Fruit fly (Drosophila melanogaster): ENCODE data around the gene Lipt2.

Gene Lipt2

DNA sequence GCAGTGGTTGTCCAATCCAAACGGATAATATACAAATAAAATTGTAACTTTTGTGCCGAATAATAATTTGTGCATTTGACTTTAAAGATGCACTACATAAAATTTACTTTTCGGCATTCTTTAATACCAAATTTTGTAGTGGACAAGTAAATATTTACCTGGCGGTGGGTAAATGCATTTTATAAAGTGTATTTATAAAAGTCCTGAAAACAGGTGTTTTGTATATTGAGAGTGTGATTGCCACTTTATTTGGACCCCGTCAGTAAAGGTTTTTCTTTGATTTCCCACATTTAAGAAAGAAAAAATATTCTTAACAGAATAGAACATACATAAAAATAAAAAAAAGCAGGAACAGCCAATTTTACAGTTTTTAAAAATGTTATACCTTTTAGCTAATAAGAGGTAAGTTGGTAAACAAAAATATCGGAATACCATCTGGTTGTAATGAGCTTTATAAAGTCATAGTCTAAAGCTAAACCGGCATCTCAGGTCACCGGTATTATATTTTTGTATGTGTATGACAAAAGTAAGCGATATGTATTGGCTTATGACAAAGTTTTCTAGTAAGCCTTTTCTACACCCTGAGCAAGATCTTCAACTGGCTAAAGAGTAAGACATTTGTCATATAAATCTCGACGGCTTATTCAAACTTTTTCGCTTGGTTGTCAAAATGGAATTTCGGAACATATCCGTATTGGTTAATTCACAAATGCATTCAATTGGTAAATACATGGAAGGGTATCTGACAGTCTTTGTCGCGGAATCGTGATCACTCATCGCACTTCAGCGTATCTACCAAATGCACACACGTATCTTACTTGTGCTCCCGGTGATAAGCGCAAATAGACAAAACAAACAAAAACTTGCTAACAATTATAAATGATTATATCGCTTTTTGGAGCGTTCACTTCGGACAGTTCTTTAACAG, 42.2 kb downstream of the Lipt2 start:
- TF ChIP-seq CG1620 (GFP tag; optimal IDR thresholded peaks at IDR 0.05) (peak; percentile 20), cnc (optimal IDR thresholded peaks at IDR 0.05) (no peak), CG11617 (GFP tag; optimal IDR thresholded peaks at IDR 0.05) (peak; percentile 83), CG12768 (GFP tag; optimal IDR thresholded peaks at IDR 0.05) (peak; percentile 90), tj (GFP tag; optimal IDR thresholded peaks at IDR 0.05) (peak; percentile 53), CG7045 (GFP tag; optimal IDR thresholded peaks at IDR 0.05) (peak; percentile 82), kay (GFP tag; ENCODE audit: borderline replicate concordance) (peak; percentile 98), Hr96 (GFP tag; optimal IDR thresholded peaks at IDR 0.05) (peak; percentile 82), ovo (GFP tag; optimal IDR thresholded peaks at IDR 0.05) (peak; percentile 49), Mnt (GFP tag; optimal IDR thresholded peaks at IDR 0.05) (peak; percentile 77), Crg-1 (GFP tag; optimal IDR thresholded peaks at IDR 0.05) (peak; percentile 35), CG14711 (tag; optimal IDR thresholded peaks at IDR 0.05) (peak; percentile 84), CG7101 (tag; optimal IDR thresholded peaks at IDR 0.05) (peak; percentile 90), cic (GFP tag; optimal IDR thresholded peaks at IDR 0.05) (peak; percentile 78), CG5204 (GFP tag; optimal IDR thresholded peaks at IDR 0.05) (no peak), pad (GFP tag; optimal IDR thresholded peaks at IDR 0.05) (peak; percentile 66), toe (GFP tag; optimal IDR thresholded peaks at IDR 0.05) (peak; percentile 58), Clk (GFP tag; optimal IDR thresholded peaks at IDR 0.05) (peak; percentile 65), CG33017 (tag; optimal IDR thresholded peaks at IDR 0.05) (peak; percentile 93), bab1 (GFP tag; optimal IDR thresholded peaks at IDR 0.05) (peak; percentile 94)

DNA sequence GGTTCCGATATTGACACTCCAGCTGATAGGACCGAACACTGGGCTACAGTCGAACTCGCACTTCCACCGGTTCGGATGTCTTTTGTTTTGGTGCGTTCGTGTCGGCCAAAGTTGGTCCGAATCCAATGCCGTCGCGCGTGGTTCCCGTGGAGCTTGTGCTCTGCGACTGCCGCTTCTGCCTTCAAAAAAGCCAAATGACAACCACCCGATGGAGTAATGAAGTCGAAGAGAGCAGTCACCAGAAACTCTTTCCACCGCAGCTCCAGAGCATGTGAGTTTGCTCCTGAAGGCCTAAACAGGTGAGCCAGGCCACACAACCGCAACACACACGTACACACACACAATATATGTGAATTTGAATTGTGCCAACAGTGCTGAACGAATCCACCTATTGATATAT, 43.0 kb downstream of the Lipt2 start, which contains the start of gene CG34112:
Gene CG34112, minus strand, starts transcription at position 143 of the 400 bp plus-strand sequence.
- TF ChIP-seq pad (GFP tag; optimal IDR thresholded peaks at IDR 0.05): no peak
- no peak for TF ChIP-seq CG1620 (GFP tag; optimal IDR thresholded peaks at IDR 0.05)
- TF ChIP-seq Hr96 (GFP tag; optimal IDR thresholded peaks at IDR 0.05): no peak
- TF ChIP-seq Mnt (GFP tag; optimal IDR thresholded peaks at IDR 0.05): peak; percentile 52
- no peak for TF ChIP-seq ovo (GFP tag; optimal IDR thresholded peaks at IDR 0.05)
- TF ChIP-seq tj (GFP tag; optimal IDR thresholded peaks at IDR 0.05): peak; percentile 15

DNA sequence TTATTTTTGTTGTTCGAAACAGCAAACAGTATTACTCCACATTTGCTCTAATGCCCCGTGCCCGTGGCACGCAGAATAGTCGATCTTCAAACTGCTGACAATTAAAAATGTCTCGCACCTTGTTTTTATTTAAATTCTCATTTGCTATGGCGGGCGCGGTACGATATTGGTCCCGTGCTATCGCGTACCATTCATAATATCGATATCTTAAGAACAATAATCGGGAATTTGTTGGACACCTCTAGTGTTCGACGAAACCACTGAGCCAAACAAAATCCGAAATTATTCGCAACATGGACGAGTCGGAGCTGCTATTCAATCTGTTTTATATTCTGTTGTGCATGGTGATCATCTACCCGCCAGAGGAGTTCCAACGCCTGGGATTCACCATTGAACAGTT, 47.0 kb downstream of the Lipt2 start, which contains the start of gene CG14646:
Gene CG14646, plus strand, starts transcription at position 234 of the 400 bp plus-strand sequence.
- TF ChIP-seq CG1620 (GFP tag; optimal IDR thresholded peaks at IDR 0.05) (no peak), cnc (optimal IDR thresholded peaks at IDR 0.05) (no peak), bab1 (GFP tag; optimal IDR thresholded peaks at IDR 0.05) (peak; percentile 41), CG5204 (GFP tag; optimal IDR thresholded peaks at IDR 0.05) (no peak), Clk (GFP tag; optimal IDR thresholded peaks at IDR 0.05) (no peak), kay (GFP tag; ENCODE audit: borderline replicate concordance) (no peak), pad (GFP tag; optimal IDR thresholded peaks at IDR 0.05) (no peak), cic (GFP tag; optimal IDR thresholded peaks at IDR 0.05) (no peak), tj (GFP tag; optimal IDR thresholded peaks at IDR 0.05) (peak; percentile 19), CG33017 (tag; optimal IDR thresholded peaks at IDR 0.05) (no peak)

DNA sequence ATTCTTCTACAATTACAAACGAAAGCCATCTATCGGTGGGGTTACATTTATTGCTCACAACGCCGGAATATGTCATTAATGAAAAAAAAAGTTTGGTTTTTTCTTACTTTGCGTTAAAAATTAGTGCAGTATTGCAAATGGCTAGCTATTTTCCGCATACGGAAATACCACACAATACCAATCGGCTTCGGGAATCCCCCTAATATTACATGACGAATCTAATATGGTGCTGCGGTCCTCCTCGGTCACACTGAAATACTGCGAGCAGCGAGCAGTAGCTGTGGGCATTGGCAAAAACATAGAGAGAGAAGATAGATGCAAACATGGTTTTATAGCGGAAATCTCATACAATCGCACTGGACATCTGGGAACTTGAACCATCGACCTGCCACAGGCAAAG, 49.6 kb downstream of the Lipt2 start, which contains the start of gene tub:
Gene tub, plus strand, starts transcription at position 253 of the 400 bp plus-strand sequence.
- TF ChIP-seq pad (GFP tag; optimal IDR thresholded peaks at IDR 0.05): peak; percentile 39
- peak; percentile 37 for TF ChIP-seq bab1 (GFP tag; optimal IDR thresholded peaks at IDR 0.05)
- TF ChIP-seq cnc (optimal IDR thresholded peaks at IDR 0.05): no peak
- no peak for TF ChIP-seq Crg-1 (GFP tag; optimal IDR thresholded peaks at IDR 0.05)
- peak; percentile 62 for TF ChIP-seq Mnt (GFP tag; optimal IDR thresholded peaks at IDR 0.05)
- peak; percentile 23 for TF ChIP-seq CG12768 (GFP tag; optimal IDR thresholded peaks at IDR 0.05)
- TF ChIP-seq CG1620 (GFP tag; optimal IDR thresholded peaks at IDR 0.05): peak; percentile 24
- no peak for TF ChIP-seq CG5204 (GFP tag; optimal IDR thresholded peaks at IDR 0.05)
- no peak for TF ChIP-seq toe (GFP tag; optimal IDR thresholded peaks at IDR 0.05)
- TF ChIP-seq CG14711 (tag; optimal IDR thresholded peaks at IDR 0.05): peak; percentile 8
- TF ChIP-seq tj (GFP tag; optimal IDR thresholded peaks at IDR 0.05): peak; percentile 41
- TF ChIP-seq Hr96 (GFP tag; optimal IDR thresholded peaks at IDR 0.05): no peak
- TF ChIP-seq CG33017 (tag; optimal IDR thresholded peaks at IDR 0.05): no peak
- TF ChIP-seq CG11617 (GFP tag; optimal IDR thresholded peaks at IDR 0.05): peak; percentile 21
- peak; percentile 39 for TF ChIP-seq CG7045 (GFP tag; optimal IDR thresholded peaks at IDR 0.05)
- TF ChIP-seq Clk (GFP tag; optimal IDR thresholded peaks at IDR 0.05): no peak
- TF ChIP-seq CG7101 (tag; optimal IDR thresholded peaks at IDR 0.05): peak; percentile 12
- no peak for TF ChIP-seq kay (GFP tag; ENCODE audit: borderline replicate concordance)
- peak; percentile 27 for TF ChIP-seq cic (GFP tag; optimal IDR thresholded peaks at IDR 0.05)
- TF ChIP-seq ovo (GFP tag; optimal IDR thresholded peaks at IDR 0.05): peak; percentile 19

Data from whole organism, adult.